Worm (Caenorhabditis elegans): ENCODE measurements around the gene col-103.

DNA sequence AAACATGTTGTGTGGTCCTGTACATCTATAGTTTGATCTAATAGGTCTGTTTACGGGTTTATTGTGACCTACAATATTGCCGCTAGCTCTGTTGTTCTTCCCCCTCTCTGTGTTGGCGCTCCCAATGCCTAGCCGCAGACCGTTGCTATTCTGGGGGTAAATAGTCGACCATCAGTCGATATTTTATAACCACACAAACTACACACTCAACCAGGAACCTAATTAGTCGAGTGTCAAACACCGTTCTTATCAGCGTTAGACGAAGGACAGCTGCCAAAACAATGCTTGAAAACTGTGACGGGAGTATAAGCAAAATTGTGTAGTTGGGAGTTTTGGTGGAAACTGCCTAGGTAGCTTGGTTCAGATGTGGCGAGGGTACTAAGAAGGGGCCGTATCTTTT, 18.9 kb upstream of the col-103 start:
- TF ChIP-seq unc-62 (GFP tag; optimal IDR thresholded peaks at IDR 0.05) (no peak), pha-4 (tag; optimal IDR thresholded peaks at IDR 0.05) (no peak), unc-39 (tag; optimal IDR thresholded peaks at IDR 0.05) (no peak), lsy-2 (tag; optimal IDR thresholded peaks at IDR 0.05) (no peak)

All from whole organism, mixed stage, embryonic.